Worm (Caenorhabditis elegans) whole organism, L4 larva: Measurements from ENCODE around the gene ZK593.2.

Experiments
- T20F7.1 ChIP-seq: fragments of 200-800 bp; sonication (Bioruptor generic); optimal IDR thresholded peaks from 2 replicates; lab custom pipeline; 2018; ENCODE audit warnings: mild to moderate bottlenecking, missing genetic modification characterization, missing compliant biosample characterization
- Y105C5A.15 ChIP-seq: fragments of 200-800 bp; sonication (Bioruptor generic); IDR thresholded peaks from 2 replicates; pipeline ENCODE4 v1.3.6; 2022; ENCODE audit warnings: missing genetic modification characterization, missing compliant biosample characterization
- ama-1 ChIP-seq: fragments of 150-350 bp; optimal IDR thresholded peaks from 2 replicates; lab custom pipeline; 2014; ENCODE audit warnings: inconsistent platforms, mixed read lengths
- cey-2 ChIP-seq: sonication (generic microtip); optimal IDR thresholded peaks from 3 replicates; lab custom pipeline; 2017; ENCODE audit warnings: missing genetic modification characterization, mild to moderate bottlenecking, missing compliant biosample characterization, antibody characterized with exemption, borderline replicate concordance; ENCODE audit not compliant: insufficient read depth
- dpl-1 ChIP-seq: fragments of 150-350 bp; optimal IDR thresholded peaks from 2 replicates; lab custom pipeline; 2014; ENCODE audit warnings: missing biosample characterization, missing genetic modification reagents, missing genetic modification characterization
- egl-27 ChIP-seq: sonication (generic microtip); optimal IDR thresholded peaks from 3 replicates; lab custom pipeline; 2017; ENCODE audit warnings: missing biosample characterization, missing genetic modification reagents, missing genetic modification characterization
- lin-15B ChIP-seq: fragments of 150-350 bp; sonication (generic microtip); optimal IDR thresholded peaks from 3 replicates; lab custom pipeline; 2014; ENCODE audit warnings: missing biosample characterization, missing genetic modification characterization
- lir-3 ChIP-seq: sonication (generic microtip); optimal IDR thresholded peaks from 2 replicates; lab custom pipeline; 2016; ENCODE audit warnings: mild to moderate bottlenecking, missing genetic modification characterization, missing compliant biosample characterization
- mes-2 ChIP-seq: sonication (generic microtip); optimal IDR thresholded peaks from 2 replicates; lab custom pipeline; 2016; ENCODE audit warnings: missing genotype, mild to moderate bottlenecking, missing genetic modification characterization, missing compliant biosample characterization; ENCODE audit not compliant: poor library complexity, severe bottlenecking
- skn-1 ChIP-seq: fragments of 150-350 bp; optimal IDR thresholded peaks from 2 replicates; lab custom pipeline; 2014; ENCODE audit warnings: missing biosample characterization, missing genetic modification characterization
- unc-39 ChIP-seq: sonication (generic microtip); optimal IDR thresholded peaks from 2 replicates; lab custom pipeline; 2017; ENCODE audit warnings: missing biosample characterization, missing genetic modification characterization
- unc-62 ChIP-seq, 3 experiments: fragments of 150-350 bp in 1 of 3; sonication (generic microtip); optimal IDR thresholded peaks in 2 of 3; peaks in 1 of 3; 1 replicate in 1 of 3; 2 replicates in 2 of 3; lab custom pipeline; 2014 to 2017; ENCODE audit warnings: missing biosample characterization in 3 of 3, missing genetic modification characterization in 3 of 3, missing genetic modification reagents in 3 of 3, missing genotype in 1 of 3
- zag-1 ChIP-seq: fragments of 150-350 bp; optimal IDR thresholded peaks from 2 replicates; lab custom pipeline; 2014; ENCODE audit warnings: missing biosample characterization, missing genetic modification characterization

- TF ChIP-seq skn-1 (tag; lab: Kevin White, UChicago): no peak
- no peak for TF ChIP-seq unc-62 (GFP tag; optimal IDR thresholded peaks at IDR 0.05 in 1 of 2; lab: Kevin White, UChicago)
- no peak for TF ChIP-seq unc-62 (tag; optimal IDR thresholded peaks at IDR 0.05; lab: Kevin White, UChicago)
- TF ChIP-seq zag-1 (tag; lab: Kevin White, UChicago): no peak
- no peak for TF ChIP-seq egl-27 (tag; lab: Kevin White, UChicago)
- TF ChIP-seq T20F7.1 (GFP tag; lab: Kevin White, UChicago): no peak
- TF ChIP-seq mes-2 (tag; lab: Kevin White, UChicago): no peak
- no peak for TF ChIP-seq unc-39 (tag; lab: Kevin White, UChicago)
- no peak for TF ChIP-seq Y105C5A.15 (GFP tag; lab: Robert Waterston, UW)
- no peak for TF ChIP-seq lir-3 (tag; lab: Kevin White, UChicago)
- TF ChIP-seq ama-1: no peak
- TF ChIP-seq dpl-1 (GFP tag; lab: Kevin White, UChicago): no peak
- no peak for TF ChIP-seq lin-15B
- no peak for TF ChIP-seq cey-2 (tag; lab: Kevin White, UChicago)
Observed at ce11 chrIV:10916134-10916533, 3.0 kb downstream of the ZK593.2 start.
